Fruit fly (Drosophila melanogaster) whole organism, adult: ENCODE results near the gene CG42780.

Source experiments
- CG11617 ChIP-seq: fragments of 200-800 bp; sonication (Bioruptor generic); optimal IDR thresholded peaks from 2 replicates; lab custom pipeline; 2017; ENCODE audit warnings: mild to moderate bottlenecking, missing biosample characterization, missing genetic modification reagents, missing genetic modification characterization
- CG12768 ChIP-seq: fragments of 200-800 bp; sonication (Bioruptor generic); optimal IDR thresholded peaks from 2 replicates; lab custom pipeline; 2017; ENCODE audit warnings: missing biosample characterization, missing genetic modification characterization, mild to moderate bottlenecking, moderate library complexity, missing genetic modification reagents
- CG14711 ChIP-seq: fragments of 200-800 bp; sonication (Bioruptor generic); optimal IDR thresholded peaks from 2 replicates; lab custom pipeline; 2018; ENCODE audit warnings: missing biosample characterization, mild to moderate bottlenecking, missing genetic modification characterization, moderate library complexity
- CG1620 ChIP-seq: fragments of 200-800 bp; sonication (Bioruptor generic); optimal IDR thresholded peaks from 2 replicates; lab custom pipeline; 2016; ENCODE audit warnings: missing biosample characterization, missing genetic modification characterization
- CG33017 ChIP-seq: fragments of 200-800 bp; sonication (Bioruptor generic); optimal IDR thresholded peaks from 2 replicates; lab custom pipeline; 2018; ENCODE audit warnings: missing biosample characterization, mild to moderate bottlenecking, missing genetic modification characterization, moderate library complexity
- CG7045 ChIP-seq: fragments of 200-800 bp; sonication (Bioruptor generic); optimal IDR thresholded peaks from 2 replicates; lab custom pipeline; 2017; ENCODE audit warnings: missing biosample characterization, mild to moderate bottlenecking, missing genetic modification characterization
- Clk ChIP-seq: fragments of 200-800 bp; sonication (Bioruptor generic); optimal IDR thresholded peaks from 2 replicates; lab custom pipeline; 2017; ENCODE audit warnings: missing biosample characterization, missing genetic modification characterization
- Crg-1 ChIP-seq: fragments of 200-800 bp; sonication (Bioruptor generic); optimal IDR thresholded peaks from 2 replicates; lab custom pipeline; 2016; ENCODE audit warnings: missing biosample characterization, missing genetic modification characterization
- kay ChIP-seq: fragments of 200-800 bp; sonication (Bioruptor generic); peaks from one replicate; lab custom pipeline; 2016; ENCODE audit warnings: missing biosample characterization, missing genetic modification characterization, borderline replicate concordance
- tj ChIP-seq: fragments of 200-800 bp; sonication (Bioruptor generic); optimal IDR thresholded peaks from 3 replicates; lab custom pipeline; 2017; ENCODE audit warnings: missing biosample characterization, mild to moderate bottlenecking, missing genetic modification characterization, moderate library complexity

DNA sequence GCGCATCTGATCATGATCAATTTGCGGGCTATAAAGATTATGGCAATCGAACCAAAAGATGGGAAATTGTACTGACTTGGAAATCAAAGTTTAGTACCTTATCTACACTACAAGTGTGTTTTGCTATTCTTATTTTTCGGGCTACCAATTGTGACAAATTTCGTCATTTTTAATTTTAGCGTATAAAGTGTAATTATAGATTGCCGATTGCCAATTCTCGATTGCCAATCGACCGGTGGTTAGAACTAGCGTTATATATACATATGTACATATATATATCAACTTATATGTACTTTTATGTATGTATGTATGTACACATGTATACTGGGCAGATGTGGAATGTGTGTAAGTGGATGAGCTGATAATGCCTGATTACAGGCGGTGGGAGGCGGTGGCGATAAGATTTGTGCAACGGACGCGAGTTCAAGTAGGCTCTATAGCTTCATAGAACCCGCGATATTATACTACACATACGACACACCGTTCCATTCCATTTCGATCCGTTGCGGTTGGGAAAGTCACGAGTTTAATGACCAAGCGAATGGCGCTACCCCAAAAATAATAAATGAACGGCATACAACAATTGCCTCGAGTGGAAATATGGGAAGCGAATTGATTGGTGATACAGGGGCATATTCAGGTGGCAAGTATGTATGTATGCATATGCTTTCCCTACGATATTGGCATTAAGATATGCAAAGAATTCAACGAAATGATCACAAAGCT lies 15.9 kb downstream of the CG42780 start:
- no peak for TF ChIP-seq CG7045 (GFP tag; lab: Kevin White, UChicago)
- TF ChIP-seq CG14711 (tag; lab: Kevin White, UChicago): no peak
- no peak for TF ChIP-seq CG11617
- TF ChIP-seq Crg-1: no peak
- no peak for TF ChIP-seq CG33017 (tag; lab: Kevin White, UChicago)
- TF ChIP-seq CG12768 (GFP tag; lab: Kevin White, UChicago): no peak
- no peak for TF ChIP-seq Clk (GFP tag; lab: Kevin White, UChicago)
- no peak for TF ChIP-seq CG1620
- TF ChIP-seq tj (GFP tag; lab: Kevin White, UChicago): no peak
- no peak for TF ChIP-seq kay (GFP tag; lab: Kevin White, UChicago)
